Fruit fly (Drosophila melanogaster): ENCODE measurements around the gene toc.

Gene toc

DNA sequence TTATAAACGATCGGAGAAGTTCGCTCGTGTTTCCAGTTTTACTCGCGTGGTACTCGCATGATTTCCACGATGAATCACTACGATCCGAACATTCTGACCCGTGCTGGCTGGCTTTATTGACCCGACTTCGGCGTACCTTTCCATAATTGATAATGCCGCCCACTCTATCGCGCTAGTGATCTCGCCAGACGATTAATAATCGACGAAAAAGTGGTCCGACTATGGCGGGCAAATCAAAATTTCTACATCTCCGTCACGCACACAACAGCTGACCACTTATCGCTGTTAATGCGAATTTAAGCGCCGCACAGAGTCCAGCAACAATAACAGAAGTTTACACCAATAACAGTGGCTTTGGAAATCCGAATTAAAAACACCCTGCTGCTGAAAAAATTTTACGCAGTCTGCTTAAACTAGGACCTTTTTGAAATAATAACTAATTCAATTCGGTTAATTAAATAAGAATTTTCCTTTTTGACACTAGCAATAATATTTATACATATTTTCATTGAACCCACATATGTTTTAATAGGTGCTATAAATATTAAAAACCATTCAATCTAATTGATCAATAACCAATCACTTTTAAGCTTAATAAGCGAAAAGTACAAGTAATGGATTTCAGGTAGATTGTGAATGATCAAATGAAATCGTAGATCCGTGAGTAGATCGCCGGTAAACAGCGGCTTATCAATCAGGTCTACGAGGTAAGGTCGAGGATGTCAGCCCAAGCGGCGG lies 88.7 kb downstream of the toc start (continued):
- TF ChIP-seq CG7928 (GFP tag; optimal IDR thresholded peaks at IDR 0.05) (no peak), CG43689 (GFP tag; IDR thresholded peaks at IDR 0.05) (no peak), bowl (GFP tag; IDR thresholded peaks at IDR 0.05) (no peak), knrl (GFP tag; IDR thresholded peaks at IDR 0.05; ENCODE audit: partially characterized antibody) (0 out of 3 replicates have a peak, but pooled peaks have one; percentile 25), CG3847 (GFP tag; IDR thresholded peaks at IDR 0.05) (peak; percentile 43; the same call in 1 of the 2 replicates), MBD-R2 (GFP tag; IDR thresholded peaks at IDR 0.05) (no peak; the same call in 1 of the 2 replicates), D19A (tag; optimal IDR thresholded peaks at IDR 0.05) (peak; percentile 94), lmd (GFP tag; IDR thresholded peaks at IDR 0.05) (peak; percentile 23; the same call in 1 of the 2 replicates), Atf3 (GFP tag; optimal IDR thresholded peaks at IDR 0.05) (no peak), CG15601 (tag; optimal IDR thresholded peaks at IDR 0.05) (no peak), YL-1 (GFP tag; optimal IDR thresholded peaks at IDR 0.05) (no peak), CG6654 (GFP tag; optimal IDR thresholded peaks at IDR 0.05) (no peak), bcd (GFP tag; optimal IDR thresholded peaks at IDR 0.05) (peak; percentile 51), sens (GFP tag) (peak; percentile 69), CG10431 (GFP tag; optimal IDR thresholded peaks at IDR 0.05) (no peak), kay (GFP tag; optimal IDR thresholded peaks at IDR 0.05) (peak; percentile 49), CG4617 (GFP tag; optimal IDR thresholded peaks at IDR 0.05; ENCODE audit: borderline replicate concordance) (no peak), Sry-β (GFP tag; optimal IDR thresholded peaks at IDR 0.05) (no peak), gro (GFP tag; optimal IDR thresholded peaks at IDR 0.05) (no peak), CG10366 (GFP tag; IDR thresholded peaks at IDR 0.05) (no peak), ems (GFP tag; optimal IDR thresholded peaks at IDR 0.05) (peak; percentile 30), nerfin-2 (GFP tag; IDR thresholded peaks at IDR 0.05; ENCODE audit: partially characterized antibody) (no peak), mld (GFP tag; IDR thresholded peaks at IDR 0.05; ENCODE audit: partially characterized antibody) (no peak), CG2712 (tag; optimal IDR thresholded peaks at IDR 0.05) (peak; percentile 13), tgo (GFP tag; IDR thresholded peaks at IDR 0.05) (no peak), Sry-δ (GFP tag; optimal IDR thresholded peaks at IDR 0.05) (peak; percentile 34), wdn (GFP tag; IDR thresholded peaks at IDR 0.05) (no peak), p53 (GFP tag; optimal IDR thresholded peaks at IDR 0.05) (no peak), pzg (GFP tag; optimal IDR thresholded peaks at IDR 0.05) (peak; percentile 21), CG17612 (GFP tag; IDR thresholded peaks at IDR 0.05) (no peak), ara (GFP tag; IDR thresholded peaks at IDR 0.05) (0 out of 2 replicates have a peak, but pooled peaks have one; percentile 25), CG32532 (GFP tag; IDR thresholded peaks at IDR 0.05) (no peak), sima (GFP tag; optimal IDR thresholded peaks at IDR 0.05) (no peak), CG15696 (tag; optimal IDR thresholded peaks at IDR 0.05) (no peak), z (GFP tag; IDR thresholded peaks at IDR 0.05) (no peak), ato (GFP tag; IDR thresholded peaks at IDR 0.05; ENCODE audit: partially characterized antibody) (no peak), CG11723 (GFP tag; optimal IDR thresholded peaks at IDR 0.05) (no peak), az2 (GFP tag; optimal IDR thresholded peaks at IDR 0.05) (peak; percentile 66), CG4282 (GFP tag; optimal IDR thresholded peaks at IDR 0.05) (no peak), Optix (GFP tag; IDR thresholded peaks at IDR 0.05) (no peak), dimm (GFP tag; IDR thresholded peaks at IDR 0.05) (no peak), Sin3A (optimal IDR thresholded peaks at IDR 0.05) (no peak), CG2889 (GFP tag; IDR thresholded peaks at IDR 0.05) (no peak), CG4730 (GFP tag; IDR thresholded peaks at IDR 0.05) (no peak), Meics (GFP tag; optimal IDR thresholded peaks at IDR 0.05) (peak; percentile 72), CG13624 (GFP tag; optimal IDR thresholded peaks at IDR 0.05) (peak; percentile 59), CG17568 (GFP tag; optimal IDR thresholded peaks at IDR 0.05) (no peak), Drgx (GFP tag; IDR thresholded peaks at IDR 0.05) (no peak), Oaz (GFP tag; IDR thresholded peaks at IDR 0.05) (no peak), CG42726 (GFP tag; IDR thresholded peaks at IDR 0.05; ENCODE audit: partially characterized antibody) (no peak), HLHmδ (GFP tag; optimal IDR thresholded peaks at IDR 0.05) (no peak)
